Worm (Caenorhabditis elegans): ENCODE results near the gene ddx-23.

- no peak for TF ChIP-seq ztf-22 (GFP tag; optimal IDR thresholded peaks at IDR 0.05)
- no peak for TF ChIP-seq dpl-1 (GFP tag; optimal IDR thresholded peaks at IDR 0.05)
- no peak for TF ChIP-seq nfya-1 (tag; optimal IDR thresholded peaks at IDR 0.05; ENCODE audit: borderline replicate concordance, insufficient read depth)
- no peak for TF ChIP-seq bed-1 (GFP tag; IDR thresholded peaks at IDR 0.05)
- no peak for TF ChIP-seq unc-62 (GFP tag; optimal IDR thresholded peaks at IDR 0.05)
- no peak for TF ChIP-seq efl-1 (GFP tag; optimal IDR thresholded peaks at IDR 0.05)
Observed at ce11 chrIII:5864270-5864669, 11.2 kb upstream of the ddx-23 start, which contains the start of gene rabn-5.

Data from whole organism, young adult.